Fruit fly (Drosophila melanogaster) whole organism, pupa: ENCODE data around the gene pyd.

Experiments used
- CG10348 ChIP-seq: fragments of 200-800 bp; sonication (Bioruptor generic); IDR thresholded peaks from 2 replicates; pipeline ENCODE4 v1.3.6; 2022; ENCODE audit warnings: missing biosample characterization, missing genetic modification characterization
- CG12605 ChIP-seq: fragments of 200-800 bp; sonication (Bioruptor generic); IDR thresholded peaks from 2 replicates; pipeline ENCODE4 v1.3.6; 2022; ENCODE audit warnings: missing biosample characterization, missing genetic modification characterization
- CG13204 ChIP-seq: fragments of 200-800 bp; sonication (Bioruptor generic); optimal IDR thresholded peaks from 2 replicates; lab custom pipeline; 2018; ENCODE audit warnings: missing biosample characterization, mild to moderate bottlenecking, missing genetic modification characterization, moderate library complexity
- CG14655 ChIP-seq: fragments of 200-800 bp; sonication (Bioruptor generic); optimal IDR thresholded peaks from 3 replicates; lab custom pipeline; 2017; ENCODE audit warnings: mild to moderate bottlenecking, missing biosample characterization, missing genetic modification reagents, missing genetic modification characterization
- CG15710 ChIP-seq: fragments of 200-800 bp; sonication (Bioruptor generic); optimal IDR thresholded peaks from 2 replicates; lab custom pipeline; 2018; ENCODE audit warnings: missing biosample characterization, mild to moderate bottlenecking, missing genetic modification characterization, moderate library complexity
- CG17806 ChIP-seq: fragments of 200-800 bp; sonication (Bioruptor generic); optimal IDR thresholded peaks from 2 replicates; lab custom pipeline; 2018; ENCODE audit warnings: missing biosample characterization, mild to moderate bottlenecking, missing genetic modification characterization, moderate library complexity
- CG32121 ChIP-seq: fragments of 200-800 bp; sonication (Bioruptor generic); IDR thresholded peaks from 2 replicates; pipeline ENCODE4 v1.3.6; 2022; ENCODE audit warnings: missing biosample characterization, missing genetic modification characterization
- CG34367 ChIP-seq: fragments of 200-800 bp; sonication (Bioruptor generic); optimal IDR thresholded peaks from 2 replicates; lab custom pipeline; 2018; ENCODE audit warnings: missing biosample characterization, mild to moderate bottlenecking, missing genetic modification characterization
- CG4496 ChIP-seq: fragments of 200-800 bp; sonication (Bioruptor generic); IDR thresholded peaks from 3 replicates; pipeline ENCODE4 v1.3.6; 2022; ENCODE audit warnings: missing biosample characterization, missing genetic modification characterization
- CG8159 ChIP-seq: fragments of 200-800 bp; sonication (Bioruptor generic); optimal IDR thresholded peaks from 3 replicates; lab custom pipeline; 2018; ENCODE audit warnings: missing biosample characterization, mild to moderate bottlenecking, missing genetic modification characterization, moderate library complexity
- CG8301 ChIP-seq: fragments of 200-800 bp; sonication (Bioruptor generic); optimal IDR thresholded peaks from 2 replicates; lab custom pipeline; 2018; ENCODE audit warnings: missing biosample characterization, mild to moderate bottlenecking, missing genetic modification characterization
- CG9948 ChIP-seq: fragments of 200-800 bp; sonication (Bioruptor generic); optimal IDR thresholded peaks from 2 replicates; lab custom pipeline; 2018; ENCODE audit warnings: missing biosample characterization, mild to moderate bottlenecking, missing genetic modification characterization, moderate library complexity
- D1 ChIP-seq: fragments of 200-800 bp; sonication (Bioruptor generic); optimal IDR thresholded peaks from 2 replicates; lab custom pipeline; 2018; ENCODE audit warnings: missing biosample characterization, mild to moderate bottlenecking, missing genetic modification characterization, moderate library complexity
- EcR ChIP-seq: fragments of 200-800 bp; sonication (Bioruptor generic); optimal IDR thresholded peaks from 3 replicates; lab custom pipeline; 2019; ENCODE audit warnings: missing biosample characterization, missing genetic modification characterization, mild to moderate bottlenecking, moderate library complexity, missing genetic modification reagents
- Ets98B ChIP-seq: fragments of 200-800 bp; sonication (Bioruptor generic); IDR thresholded peaks from 2 replicates; pipeline ENCODE4 v1.3.6; 2022; ENCODE audit warnings: missing biosample characterization, missing genetic modification characterization
- Pif1A ChIP-seq: fragments of 200-800 bp; sonication (Bioruptor generic); optimal IDR thresholded peaks from 3 replicates; lab custom pipeline; 2016; ENCODE audit warnings: missing biosample characterization, missing genetic modification characterization
- Pif1B ChIP-seq: fragments of 200-800 bp; sonication (Bioruptor generic); optimal IDR thresholded peaks from 3 replicates; lab custom pipeline; 2016; ENCODE audit warnings: missing biosample characterization, missing genetic modification characterization
- Snoo ChIP-seq: fragments of 200-800 bp; sonication (Bioruptor generic); optimal IDR thresholded peaks from 3 replicates; lab custom pipeline; 2017; ENCODE audit warnings: missing biosample characterization, mild to moderate bottlenecking, missing genetic modification characterization, inconsistent platforms
- fd96Ca ChIP-seq: fragments of 200-800 bp; sonication (Bioruptor generic); IDR thresholded peaks from 3 replicates; pipeline ENCODE4 v1.3.6; 2022; ENCODE audit warnings: missing biosample characterization, missing genetic modification characterization
- gl ChIP-seq: fragments of 200-800 bp; sonication (Bioruptor generic); optimal IDR thresholded peaks from 2 replicates; lab custom pipeline; 2018; ENCODE audit warnings: missing biosample characterization, mild to moderate bottlenecking, missing genetic modification characterization
- rn ChIP-seq: fragments of 200-800 bp; sonication (Bioruptor generic); IDR thresholded peaks from 2 replicates; pipeline ENCODE4 v1.3.6; 2022; ENCODE audit warnings: missing biosample characterization, missing genetic modification characterization

pyd gene

DNA sequence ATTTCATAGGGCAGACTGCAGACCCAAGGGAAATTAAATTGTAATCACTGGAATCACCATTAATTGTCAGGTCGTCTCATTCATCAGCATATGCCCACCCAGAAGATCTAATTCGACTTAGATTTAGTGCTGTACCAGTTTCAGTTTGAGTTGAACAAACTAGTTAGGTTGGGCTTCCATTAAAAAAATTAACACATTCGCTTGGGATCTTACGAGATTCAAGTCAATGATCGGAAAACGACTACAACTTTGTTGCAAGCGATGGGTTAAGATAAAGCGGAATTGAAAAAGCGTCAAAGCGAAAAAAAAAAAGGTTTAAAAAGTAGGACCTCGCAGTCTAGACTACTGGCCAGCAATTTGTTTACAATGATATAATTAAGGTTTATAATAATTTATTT lies 5.1 kb downstream of the pyd start:
- TF ChIP-seq CG32121 (GFP tag; lab: Robert Waterston, UW): no peak
- TF ChIP-seq CG17806 (tag; lab: Kevin White, UChicago): no peak
- TF ChIP-seq EcR (GFP tag; lab: Kevin White, UChicago): no peak
- TF ChIP-seq CG15710: no peak
- no peak for TF ChIP-seq CG34367 (tag; lab: Kevin White, UChicago)
- no peak for TF ChIP-seq CG14655 (GFP tag; lab: Kevin White, UChicago)
- no peak for TF ChIP-seq Ets98B (GFP tag; lab: Robert Waterston, UW)
- TF ChIP-seq CG4496 (GFP tag; lab: Robert Waterston, UW): no peak
- TF ChIP-seq gl: no peak

DNA sequence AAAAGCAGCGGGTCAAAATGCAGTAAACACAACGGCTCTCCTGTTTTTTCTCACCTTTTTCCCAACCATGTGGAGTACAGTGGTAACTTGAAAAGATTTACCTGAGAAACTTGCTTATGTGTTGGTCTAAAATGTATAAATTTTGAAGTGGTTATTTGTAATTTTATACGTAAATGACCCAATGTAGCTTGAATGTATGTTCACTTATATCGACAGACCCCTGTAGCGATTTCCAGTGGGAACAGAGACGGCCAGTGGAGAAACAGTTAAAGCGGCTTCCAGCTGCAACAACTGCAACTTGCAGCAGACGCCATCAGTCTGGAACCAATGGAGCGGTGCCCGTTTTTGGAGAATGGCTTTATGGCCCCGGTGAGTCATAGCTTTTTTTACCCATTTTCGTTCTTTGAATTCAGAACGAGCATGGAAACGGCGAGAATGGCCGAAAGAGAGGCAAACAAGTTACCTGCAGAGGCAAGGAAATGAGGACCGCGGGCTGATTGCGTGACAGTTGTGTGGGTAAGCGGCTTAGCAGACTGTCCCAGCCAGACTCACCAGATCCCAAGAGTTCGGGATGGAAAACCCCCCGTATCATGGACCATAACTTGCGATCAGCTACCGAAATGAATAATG lies 5.7 kb downstream of the pyd start:
- peak; percentile 83 for TF ChIP-seq CG32121 (GFP tag; lab: Robert Waterston, UW)
- peak; percentile 91 for TF ChIP-seq CG8159 (tag; lab: Kevin White, UChicago)
- peak; percentile 92 for TF ChIP-seq Pif1A (GFP tag; lab: Kevin White, UChicago)
- peak; percentile 90 for TF ChIP-seq CG4496 (GFP tag; lab: Robert Waterston, UW)
- TF ChIP-seq EcR (GFP tag; lab: Kevin White, UChicago): peak; percentile 69
- TF ChIP-seq D1: peak; percentile 98
- peak; percentile 92 for TF ChIP-seq CG15710
- peak; percentile 87 for TF ChIP-seq CG34367 (tag; lab: Kevin White, UChicago)
- TF ChIP-seq rn: peak; percentile 77
- TF ChIP-seq CG12605 (GFP tag; lab: Robert Waterston, UW): peak; percentile 82
- peak; percentile 87 for TF ChIP-seq fd96Ca (GFP tag; lab: Robert Waterston, UW)
- TF ChIP-seq Pif1B (GFP tag; lab: Kevin White, UChicago): peak; percentile 89
- peak; percentile 81 for TF ChIP-seq CG13204 (GFP tag; lab: Kevin White, UChicago)
- peak; percentile 89 for TF ChIP-seq Snoo (tag; lab: Kevin White, UChicago)
- peak; percentile 92 for TF ChIP-seq Ets98B (GFP tag; lab: Robert Waterston, UW)
- peak; percentile 96 for TF ChIP-seq CG17806 (tag; lab: Kevin White, UChicago)
- TF ChIP-seq CG14655 (GFP tag; lab: Kevin White, UChicago): peak; percentile 98
- no peak for TF ChIP-seq CG10348 (GFP tag; lab: Robert Waterston, UW)
- peak; percentile 95 for TF ChIP-seq CG9948
- TF ChIP-seq gl: peak; percentile 95
- peak; percentile 89 for TF ChIP-seq CG8301 (tag; lab: Kevin White, UChicago)

DNA sequence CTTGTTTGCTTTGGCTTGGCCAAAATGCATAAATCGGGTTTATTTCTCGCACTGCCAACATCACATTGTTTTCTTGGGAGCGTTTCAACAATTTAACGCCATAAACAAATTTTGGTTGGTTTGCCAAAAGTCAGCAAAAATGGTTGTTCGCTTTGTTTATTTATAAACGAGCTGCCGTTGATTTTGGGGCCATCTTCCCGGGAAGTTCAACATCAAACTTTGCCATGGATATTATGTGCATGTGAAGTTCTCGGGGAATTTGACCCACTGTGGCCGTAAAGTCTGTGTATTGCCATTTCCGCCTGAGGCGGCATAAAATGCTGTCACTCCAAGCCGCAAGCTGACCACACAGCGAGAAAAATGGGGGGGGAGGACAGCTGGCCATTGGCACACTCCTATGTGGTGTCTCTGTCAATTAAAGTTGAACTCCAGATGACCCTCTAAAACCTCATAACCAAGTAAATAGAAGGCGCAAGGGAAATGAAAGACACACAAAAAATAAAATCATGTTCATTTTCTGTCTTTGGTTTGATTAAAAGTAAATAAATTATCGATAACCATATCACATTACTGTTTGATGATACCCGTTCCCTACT lies 7.8 kb downstream of the pyd start:
- TF ChIP-seq CG17806 (tag; lab: Kevin White, UChicago) (peak; percentile 2), CG32121 (GFP tag; lab: Robert Waterston, UW) (no peak)

DNA sequence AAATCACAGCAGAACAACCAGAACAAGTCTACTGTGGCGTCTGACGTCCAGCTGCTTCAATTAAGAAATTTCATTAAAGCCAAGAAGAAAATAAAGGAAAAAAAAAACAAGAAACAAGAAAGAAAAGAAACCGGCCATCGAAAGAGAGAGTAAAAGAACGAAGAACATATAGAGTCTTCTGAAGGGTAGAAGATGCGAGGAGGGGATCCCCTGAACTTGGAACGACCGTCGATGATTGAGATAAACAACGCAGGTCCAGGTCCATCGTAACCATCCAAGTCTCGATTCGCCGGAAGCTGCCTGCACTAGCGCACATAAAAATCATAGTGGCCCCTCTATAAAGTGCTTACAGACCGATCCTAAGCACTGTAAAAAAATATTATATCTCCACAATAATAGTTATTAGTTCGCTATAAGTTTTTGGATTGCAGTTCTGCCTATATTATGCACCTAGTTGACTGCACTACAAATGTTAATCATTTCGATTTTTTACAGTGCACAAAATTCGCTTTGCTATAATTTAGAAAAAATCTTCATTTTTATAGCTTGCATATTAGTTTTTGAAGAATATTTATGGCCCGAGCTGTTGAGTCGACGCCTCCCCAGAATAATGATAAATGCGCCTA lies 9.0 kb downstream of the pyd start:
- TF ChIP-seq rn (no peak), CG10348 (GFP tag; lab: Robert Waterston, UW) (no peak), CG4496 (GFP tag; lab: Robert Waterston, UW) (peak; percentile 78; the same call in 2 of the 3 replicates), Pif1A (GFP tag; lab: Kevin White, UChicago) (peak; percentile 63), CG14655 (GFP tag; lab: Kevin White, UChicago) (peak; percentile 89), CG32121 (GFP tag; lab: Robert Waterston, UW) (0 out of 2 replicates have a peak, but pooled peaks have one; percentile 26), CG15710 (peak; percentile 36), CG8159 (tag; lab: Kevin White, UChicago) (peak; percentile 66), CG12605 (GFP tag; lab: Robert Waterston, UW) (peak; percentile 31; the same call in 1 of the 2 replicates), fd96Ca (GFP tag; lab: Robert Waterston, UW) (no peak), EcR (GFP tag; lab: Kevin White, UChicago) (peak; percentile 54), CG17806 (tag; lab: Kevin White, UChicago) (peak; percentile 91), D1 (peak; percentile 83), CG34367 (tag; lab: Kevin White, UChicago) (peak; percentile 39), Snoo (tag; lab: Kevin White, UChicago) (no peak), Ets98B (GFP tag; lab: Robert Waterston, UW) (no peak), Pif1B (GFP tag; lab: Kevin White, UChicago) (peak; percentile 46), CG8301 (tag; lab: Kevin White, UChicago) (peak; percentile 49), CG13204 (GFP tag; lab: Kevin White, UChicago) (peak; percentile 53), gl (peak; percentile 49), CG9948 (peak; percentile 90)

DNA sequence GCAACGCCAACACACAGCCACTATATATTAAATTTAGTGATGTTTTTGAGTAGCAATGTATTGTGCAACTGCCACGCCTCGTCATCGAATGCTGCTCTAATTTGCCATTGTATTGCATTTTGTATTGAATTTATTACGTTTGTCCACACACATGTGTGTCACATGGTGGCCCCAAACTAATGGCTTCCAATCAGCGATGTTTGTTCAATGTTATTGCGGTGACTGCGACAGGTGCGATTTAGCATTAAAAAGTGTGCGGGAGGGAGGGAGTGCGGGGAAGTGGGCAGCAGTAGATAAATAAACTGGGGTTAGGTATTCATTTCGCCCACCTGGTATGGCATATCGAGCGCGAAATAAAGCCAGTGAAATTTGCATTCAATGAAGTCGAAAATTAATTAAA lies 9.8 kb downstream of the pyd start:
- TF ChIP-seq CG34367 (tag; lab: Kevin White, UChicago): no peak
- TF ChIP-seq EcR (GFP tag; lab: Kevin White, UChicago): no peak
- TF ChIP-seq CG4496 (GFP tag; lab: Robert Waterston, UW): no peak
- no peak for TF ChIP-seq Pif1A (GFP tag; lab: Kevin White, UChicago)
- TF ChIP-seq gl: no peak
- no peak for TF ChIP-seq CG17806 (tag; lab: Kevin White, UChicago)
- TF ChIP-seq rn: no peak
- TF ChIP-seq CG32121 (GFP tag; lab: Robert Waterston, UW): no peak
- no peak for TF ChIP-seq D1
- no peak for TF ChIP-seq CG12605 (GFP tag; lab: Robert Waterston, UW)
- TF ChIP-seq CG14655 (GFP tag; lab: Kevin White, UChicago): no peak
- TF ChIP-seq CG9948: no peak
- TF ChIP-seq CG8301 (tag; lab: Kevin White, UChicago): no peak
- TF ChIP-seq, all 21 proteins: peak for 0
